Worm (Caenorhabditis elegans): Measurements from ENCODE around the gene F35G2.3.

ce11 chrIV:12219309-12219708 is 9.9 kb downstream of the F35G2.3 start, which contains the start of gene F35G2.5:
- no peak for TF ChIP-seq ztf-23 (GFP tag; IDR thresholded peaks at IDR 0.05)
- TF ChIP-seq cog-1 (tag; optimal IDR thresholded peaks at IDR 0.05), result no peak
- no peak for TF ChIP-seq flt-1 (GFP tag; IDR thresholded peaks at IDR 0.05)
- TF ChIP-seq ztf-29 (GFP tag; IDR thresholded peaks at IDR 0.05), result no peak
- no peak for TF ChIP-seq ref-1 (GFP tag; conservative IDR thresholded peaks at IDR 0.05)
- TF ChIP-seq med-1 (GFP tag; optimal IDR thresholded peaks at IDR 0.05; ENCODE audit: insufficient read depth), result no peak
- no peak for TF ChIP-seq T22C8.4 (GFP tag; IDR thresholded peaks at IDR 0.05)
- TF ChIP-seq tab-1 (GFP tag; IDR thresholded peaks at IDR 0.05), result no peak
- no peak for TF ChIP-seq klf-2 (GFP tag; conservative IDR thresholded peaks at IDR 0.05)

Measured in whole organism, midembryonic.